Worm (Caenorhabditis elegans) whole organism, young adult: ENCODE results near the gene grd-8.

Experiments
- efl-1 ChIP-seq: fragments of 150-350 bp; optimal IDR thresholded peaks from 2 replicates; lab custom pipeline; 2014; ENCODE audit warnings: missing biosample characterization, missing genetic modification reagents, missing genetic modification characterization
- him-1 ChIP-seq: sonication (generic microtip); optimal IDR thresholded peaks from 2 replicates; lab custom pipeline; 2016; ENCODE audit warnings: missing genotype, missing genetic modification reagents, missing genetic modification characterization, missing compliant biosample characterization
- lin-40 ChIP-seq: sonication (generic microtip); optimal IDR thresholded peaks from 2 replicates; lab custom pipeline; 2016; ENCODE audit warnings: missing genetic modification characterization, mild to moderate bottlenecking, missing compliant biosample characterization, missing genotype, missing genetic modification reagents
- snpc-4 ChIP-seq, 5 experiments: fragments of 150-350 bp in 1 of 5; sonication (generic microtip) in 4 of 5; optimal IDR thresholded peaks; 2 replicates each; lab custom pipeline; 2014 to 2018; ENCODE audit warnings: missing genetic modification characterization in 5 of 5, missing biosample characterization in 3 of 5, antibody characterized with exemption in 2 of 5, mild to moderate bottlenecking in 2 of 5, missing compliant biosample characterization in 2 of 5, missing genotype in 2 of 5, moderate library complexity in 2 of 5, missing genetic modification reagents in 1 of 5

ce11 chrV:7825836-7826235, 16.5 kb upstream of the grd-8 start:
- no peak for TF ChIP-seq snpc-4 (GFP tag; optimal IDR thresholded peaks at IDR 0.05; lab: Kevin White, UChicago)
- no peak for TF ChIP-seq snpc-4 (tag; optimal IDR thresholded peaks at IDR 0.05; lab: Kevin White, UChicago)
- no peak for TF ChIP-seq efl-1 (GFP tag; lab: Kevin White, UChicago)
- no peak for TF ChIP-seq lin-40 (tag; lab: Kevin White, UChicago)
- no peak for TF ChIP-seq him-1 (tag; lab: Kevin White, UChicago)
